Fruit fly (Drosophila melanogaster) whole organism, embryonic: Measurements from ENCODE around the gene CG31459.

ENCODE experiments used
- Asciz ChIP-seq: fragments of 200-800 bp; sonication (Bioruptor generic); optimal IDR thresholded peaks from 2 replicates; lab custom pipeline; 2017; ENCODE audit warnings: missing biosample characterization, mild to moderate bottlenecking, missing genetic modification characterization, missing genetic modification reagents
- BtbVII ChIP-seq: fragments of 200-800 bp; sonication (Bioruptor generic); optimal IDR thresholded peaks from 3 replicates; lab custom pipeline; 2017; ENCODE audit warnings: missing biosample characterization, mild to moderate bottlenecking, missing genetic modification characterization
- CG10462 ChIP-seq: fragments of 200-800 bp; sonication (Bioruptor generic); optimal IDR thresholded peaks from 2 replicates; lab custom pipeline; 2016; ENCODE audit warnings: missing biosample characterization, missing genetic modification characterization
- CG11085 ChIP-seq: fragments of 200-800 bp; sonication (Bioruptor generic); IDR thresholded peaks from 2 replicates; pipeline ENCODE4 v1.3.6; 2022; ENCODE audit warnings: missing biosample characterization, missing genetic modification characterization
- CG11093 ChIP-seq: fragments of 200-800 bp; sonication (Bioruptor generic); IDR thresholded peaks from 3 replicates; pipeline ENCODE4 v1.3.6; 2022; ENCODE audit warnings: missing biosample characterization, missing genetic modification characterization
- CG11456 ChIP-seq: fragments of 200-800 bp; sonication (Bioruptor generic); IDR thresholded peaks from 3 replicates; pipeline ENCODE4 v1.3.6; 2022; ENCODE audit warnings: missing biosample characterization, missing genetic modification characterization
- CG12104 ChIP-seq: fragments of 200-800 bp; sonication (Bioruptor generic); optimal IDR thresholded peaks from 3 replicates; lab custom pipeline; 2016; ENCODE audit warnings: missing biosample characterization, missing genetic modification characterization
- CG12391 ChIP-seq: fragments of 200-800 bp; sonication (Bioruptor generic); optimal IDR thresholded peaks from 3 replicates; lab custom pipeline; 2018; ENCODE audit warnings: missing biosample characterization, mild to moderate bottlenecking, missing genetic modification characterization, moderate library complexity
- CG12769 ChIP-seq: fragments of 200-800 bp; sonication (Bioruptor generic); optimal IDR thresholded peaks from 2 replicates; lab custom pipeline; 2019; ENCODE audit warnings: missing biosample characterization, mild to moderate bottlenecking, missing genetic modification characterization, moderate library complexity
- CG12942 ChIP-seq: fragments of 200-800 bp; sonication (Bioruptor generic); optimal IDR thresholded peaks from 3 replicates; lab custom pipeline; 2016; ENCODE audit warnings: missing biosample characterization, missing genetic modification characterization
- CG13287 ChIP-seq: fragments of 200-800 bp; sonication (Bioruptor generic); IDR thresholded peaks from 2 replicates; pipeline ENCODE4 v1.3.6; 2022; ENCODE audit warnings: missing biosample characterization, missing genetic modification characterization; ENCODE audit not compliant: partially characterized antibody
- CG13894 ChIP-seq: fragments of 200-800 bp; sonication (Bioruptor generic); optimal IDR thresholded peaks from 3 replicates; lab custom pipeline; 2018; ENCODE audit warnings: missing biosample characterization, mild to moderate bottlenecking, missing genetic modification characterization, moderate library complexity
- CG1529 ChIP-seq: fragments of 200-800 bp; sonication (Bioruptor generic); optimal IDR thresholded peaks from 3 replicates; lab custom pipeline; 2018; ENCODE audit warnings: missing biosample characterization, missing genetic modification characterization
- CG15601 ChIP-seq: fragments of 200-800 bp; sonication (Bioruptor generic); optimal IDR thresholded peaks from 3 replicates; lab custom pipeline; 2019; ENCODE audit warnings: missing biosample characterization, mild to moderate bottlenecking, missing genetic modification characterization, moderate library complexity
- CG16815 ChIP-seq: fragments of 200-800 bp; sonication (Bioruptor generic); optimal IDR thresholded peaks from 3 replicates; lab custom pipeline; 2017; ENCODE audit warnings: missing biosample characterization, mild to moderate bottlenecking, missing genetic modification characterization
- CG16863 ChIP-seq: fragments of 200-800 bp; sonication (Bioruptor generic); optimal IDR thresholded peaks from 3 replicates; lab custom pipeline; 2016; ENCODE audit warnings: missing biosample characterization, missing genetic modification characterization
- CG17186 ChIP-seq: fragments of 200-800 bp; sonication (Bioruptor generic); optimal IDR thresholded peaks from 3 replicates; lab custom pipeline; 2017; ENCODE audit warnings: missing biosample characterization, missing genetic modification reagents, missing genetic modification characterization
- CG4707 ChIP-seq: fragments of 200-800 bp; sonication (Bioruptor generic); optimal IDR thresholded peaks from 2 replicates; lab custom pipeline; 2018; ENCODE audit warnings: missing biosample characterization, mild to moderate bottlenecking, missing genetic modification characterization, moderate library complexity
- CG6272 ChIP-seq: fragments of 200-800 bp; sonication (Bioruptor generic); IDR thresholded peaks from 2 replicates; pipeline ENCODE4 v1.3.6; 2022; ENCODE audit warnings: missing biosample characterization, missing genetic modification characterization
- CG6813 ChIP-seq: fragments of 200-800 bp; sonication (Bioruptor generic); optimal IDR thresholded peaks from 2 replicates; lab custom pipeline; 2017; ENCODE audit warnings: missing biosample characterization, missing genetic modification characterization, mild to moderate bottlenecking, moderate library complexity, missing genetic modification reagents
- CG7839 ChIP-seq: fragments of 200-800 bp; sonication (Bioruptor generic); optimal IDR thresholded peaks from 3 replicates; lab custom pipeline; 2018; ENCODE audit warnings: missing biosample characterization, mild to moderate bottlenecking, missing genetic modification characterization, moderate library complexity
- CG8281 ChIP-seq: fragments of 200-800 bp; sonication (Bioruptor generic); optimal IDR thresholded peaks from 2 replicates; lab custom pipeline; 2018; ENCODE audit warnings: missing biosample characterization, mild to moderate bottlenecking, missing genetic modification characterization, moderate library complexity
- CG9609 ChIP-seq: fragments of 200-800 bp; sonication (Bioruptor generic); optimal IDR thresholded peaks from 3 replicates; lab custom pipeline; 2016; ENCODE audit warnings: missing biosample characterization, missing genetic modification characterization
- Camta ChIP-seq: fragments of 200-800 bp; sonication (Bioruptor generic); optimal IDR thresholded peaks from 2 replicates; lab custom pipeline; 2016; ENCODE audit warnings: missing biosample characterization, missing genetic modification characterization
- Dip3 ChIP-seq: fragments of 200-800 bp; sonication (Bioruptor generic); optimal IDR thresholded peaks from 3 replicates; lab custom pipeline; 2016; ENCODE audit warnings: missing biosample characterization, missing genetic modification characterization
- Doc2 ChIP-seq: fragments of 200-800 bp; sonication (Bioruptor generic); IDR thresholded peaks from 2 replicates; pipeline ENCODE4 v1.3.6; 2022; ENCODE audit warnings: missing biosample characterization, missing genetic modification characterization
- Doc3 ChIP-seq: fragments of 200-800 bp; sonication (Bioruptor generic); IDR thresholded peaks from 3 replicates; pipeline ENCODE4 v1.3.6; 2022; ENCODE audit warnings: missing biosample characterization, missing genetic modification characterization; ENCODE audit not compliant: partially characterized antibody
- H15 ChIP-seq: fragments of 200-800 bp; sonication (Bioruptor generic); IDR thresholded peaks from 3 replicates; pipeline ENCODE4 v1.3.6; 2022; ENCODE audit warnings: missing biosample characterization, missing genetic modification characterization
- HHEX ChIP-seq: fragments of 200-800 bp; sonication (Bioruptor generic); optimal IDR thresholded peaks from 3 replicates; lab custom pipeline; 2017; ENCODE audit warnings: missing biosample characterization, mild to moderate bottlenecking, missing genetic modification characterization, missing genetic modification reagents
- HLH3B ChIP-seq: fragments of 200-800 bp; sonication (Bioruptor generic); IDR thresholded peaks from 2 replicates; pipeline ENCODE4 v1.3.6; 2022; ENCODE audit warnings: missing biosample characterization, missing genetic modification characterization
- NFAT ChIP-seq: fragments of 200-800 bp; sonication (Bioruptor generic); IDR thresholded peaks from 2 replicates; pipeline ENCODE4 v1.3.6; 2022; ENCODE audit warnings: missing biosample characterization, missing genetic modification characterization
- abd-A ChIP-seq: fragments of 200-800 bp; sonication (Bioruptor generic); optimal IDR thresholded peaks from 3 replicates; lab custom pipeline; 2019; ENCODE audit warnings: missing biosample characterization, mild to moderate bottlenecking, missing genetic modification characterization, moderate library complexity
- ara ChIP-seq: fragments of 200-800 bp; sonication (Bioruptor generic); IDR thresholded peaks from 2 replicates; pipeline ENCODE4 v1.3.6; 2022; ENCODE audit warnings: missing biosample characterization, missing genetic modification characterization
- btn ChIP-seq: fragments of 200-800 bp; sonication (Bioruptor generic); optimal IDR thresholded peaks from 2 replicates; lab custom pipeline; 2016; ENCODE audit warnings: missing biosample characterization, missing genetic modification characterization
- ci ChIP-seq: fragments of 200-800 bp; sonication (Bioruptor generic); IDR thresholded peaks from 3 replicates; pipeline ENCODE4 v1.3.6; 2022; ENCODE audit warnings: missing biosample characterization, missing genetic modification characterization
- crol ChIP-seq: fragments of 200-800 bp; sonication (Bioruptor generic); IDR thresholded peaks from 2 replicates; pipeline ENCODE4 v1.3.6; 2022; ENCODE audit warnings: missing biosample characterization, missing genetic modification characterization
- dati ChIP-seq: fragments of 200-800 bp; sonication (Bioruptor generic); IDR thresholded peaks from 2 replicates; pipeline ENCODE4 v1.3.6; 2022; ENCODE audit warnings: missing biosample characterization, missing genetic modification characterization
- eve ChIP-seq, 2 experiments: fragments of >200 bp; optimal IDR thresholded peaks; 2 replicates each; lab custom pipeline; 2017; ENCODE audit warnings: missing biosample characterization in 2 of 2, missing genetic modification characterization in 2 of 2
- fd3F ChIP-seq: fragments of 200-800 bp; sonication (Bioruptor generic); optimal IDR thresholded peaks from 2 replicates; lab custom pipeline; 2018; ENCODE audit warnings: missing biosample characterization, mild to moderate bottlenecking, missing genetic modification characterization, moderate library complexity
- fd64A ChIP-seq: fragments of 200-800 bp; sonication (Bioruptor generic); optimal IDR thresholded peaks from 3 replicates; lab custom pipeline; 2018; ENCODE audit warnings: missing biosample characterization, mild to moderate bottlenecking, missing genetic modification characterization
- inv ChIP-seq: fragments of 200-800 bp; sonication (Bioruptor generic); IDR thresholded peaks from 2 replicates; pipeline ENCODE4 v1.3.6; 2022; ENCODE audit warnings: missing biosample characterization, missing genetic modification characterization; ENCODE audit not compliant: partially characterized antibody
- lbe ChIP-seq: fragments of 200-800 bp; sonication (Bioruptor generic); optimal IDR thresholded peaks from 2 replicates; lab custom pipeline; 2016; ENCODE audit warnings: missing biosample characterization, mild to moderate bottlenecking, missing genetic modification characterization
- maf-S ChIP-seq: fragments of 200-800 bp; sonication (Bioruptor generic); optimal IDR thresholded peaks from 2 replicates; lab custom pipeline; 2016; ENCODE audit warnings: missing biosample characterization, missing genetic modification characterization
- mam ChIP-seq: fragments of 200-800 bp; sonication (Bioruptor generic); optimal IDR thresholded peaks from 3 replicates; lab custom pipeline; 2016; ENCODE audit warnings: missing biosample characterization, missing genetic modification characterization
- nau ChIP-seq: fragments of 200-800 bp; sonication (Bioruptor generic); optimal IDR thresholded peaks from 3 replicates; lab custom pipeline; 2017; ENCODE audit warnings: missing biosample characterization, mild to moderate bottlenecking, missing genetic modification characterization, missing genetic modification reagents
- pan ChIP-seq, 4 experiments: fragments of >200 bp in 3 of 4; fragments of 200-800 bp in 1 of 4; sonication (Bioruptor generic) in 1 of 4; optimal IDR thresholded peaks in 3 of 4; IDR thresholded peaks in 1 of 4; 2 replicates each; pipeline versions ENCODE4 v1.3.6 to Lab custom; 2017 to 2022; ENCODE audit warnings: missing biosample characterization in 2 of 4, missing genetic modification characterization in 2 of 4, mixed read lengths in 1 of 4
- sens ChIP-seq: fragments of 200-800 bp; sonication (Bioruptor generic); peaks from one replicate; lab custom pipeline; 2016; ENCODE audit warnings: missing biosample characterization, missing genetic modification characterization
- ssp ChIP-seq: fragments of 200-800 bp; sonication (Bioruptor generic); IDR thresholded peaks from 2 replicates; pipeline ENCODE4 v1.3.6; 2022; ENCODE audit warnings: missing biosample characterization, missing genetic modification characterization
- sug ChIP-seq: fragments of 200-800 bp; optimal IDR thresholded peaks from 2 replicates; lab custom pipeline; 2019; ENCODE audit warnings: missing biosample characterization, mild to moderate bottlenecking, missing genetic modification characterization, moderate library complexity
- tap ChIP-seq: fragments of 200-800 bp; optimal IDR thresholded peaks from 3 replicates; lab custom pipeline; 2019; ENCODE audit warnings: missing biosample characterization, mild to moderate bottlenecking, missing genetic modification characterization, moderate library complexity

CG31459 gene

dm6 chr3R:19880431-19880939 is 39.8 kb downstream of the CG31459 start (continued):
- TF ChIP-seq Doc3 (no peak), CG8281 (tag; lab: Kevin White, UChicago) (no peak), CG6272 (GFP tag; lab: Robert Waterston, UW) (no peak), crol (GFP tag; lab: Robert Waterston, UW) (no peak), CG13287 (GFP tag; lab: Robert Waterston, UW) (no peak), HLH3B (GFP tag; lab: Robert Waterston, UW) (no peak), ara (GFP tag; lab: Robert Waterston, UW) (0 out of 2 replicates have a peak, but pooled peaks have one; percentile 18), sug (tag; lab: Kevin White, UChicago) (peak; percentile 77), CG7839 (tag; lab: Kevin White, UChicago) (peak; percentile 72), CG16863 (peak; percentile 18), CG11456 (GFP tag; lab: Robert Waterston, UW) (no peak), eve (GFP tag; optimal IDR thresholded peaks at IDR 0.05; lab: Kevin White, UChicago) (no peak), tap (peak; percentile 56), BtbVII (peak; percentile 77), maf-S (GFP tag; lab: Kevin White, UChicago) (no peak), Dip3 (GFP tag; lab: Kevin White, UChicago) (peak; percentile 31), Camta (GFP tag; lab: Kevin White, UChicago) (peak; percentile 37), ci (0 out of 3 replicates have a peak, but pooled peaks have one; percentile 29), lbe (peak; percentile 47), HHEX (peak; percentile 46), abd-A (tag; lab: Kevin White, UChicago) (no peak), NFAT (GFP tag; lab: Robert Waterston, UW) (no peak), Doc2 (GFP tag; lab: Robert Waterston, UW) (no peak), ssp (GFP tag; lab: Robert Waterston, UW) (0 out of 2 replicates have a peak, but pooled peaks have one; percentile 10), CG13894 (no peak), CG12769 (peak; percentile 28), CG15601 (tag; lab: Kevin White, UChicago) (peak; percentile 56), CG9609 (GFP tag; lab: Kevin White, UChicago) (peak; percentile 20), fd64A (peak; percentile 53), fd3F (GFP tag; lab: Kevin White, UChicago) (peak; percentile 46), CG11085 (GFP tag; lab: Robert Waterston, UW) (no peak), CG11093 (GFP tag; lab: Robert Waterston, UW) (0 out of 3 replicates have a peak, but pooled peaks have one; percentile 29), CG1529 (no peak), CG6813 (GFP tag; lab: Kevin White, UChicago) (peak; percentile 56), dati (GFP tag; lab: Robert Waterston, UW) (0 out of 2 replicates have a peak, but pooled peaks have one; percentile 3), CG10462 (GFP tag; lab: Kevin White, UChicago) (peak; percentile 3), pan (optimal IDR thresholded peaks at IDR 0.05; lab: Kevin White, UChicago) (no peak), pan (GFP tag; optimal IDR thresholded peaks at IDR 0.05 in 1 of 2, IDR thresholded peaks at IDR 0.05 in 1 of 2) (peak in 1 of 2 experiments; percentile 44), CG12942 (GFP tag; lab: Kevin White, UChicago) (no peak), inv (GFP tag; lab: Robert Waterston, UW) (no peak), H15 (no peak), mam (peak; percentile 48), Asciz (GFP tag; lab: Kevin White, UChicago) (peak; percentile 61), CG17186 (GFP tag; lab: Kevin White, UChicago) (peak; percentile 14), CG16815 (GFP tag; lab: Kevin White, UChicago) (peak; percentile 10), CG12104 (peak; percentile 36), btn (GFP tag; lab: Kevin White, UChicago) (peak; percentile 37), CG4707 (GFP tag; lab: Kevin White, UChicago) (peak; percentile 51), sens (GFP tag; lab: Kevin White, UChicago) (peak; percentile 79), CG12391 (tag; lab: Kevin White, UChicago) (peak; percentile 64), nau (GFP tag; lab: Kevin White, UChicago) (no peak)
